Worm (Caenorhabditis elegans) whole organism, young adult: ENCODE results near the gene pqn-25.
A peak's percentile ranks its signal among the peaks of the same experiment; 100 is the strongest.

Experiments used
- C06A6.2 ChIP-seq: fragments of 200-800 bp; sonication (Bioruptor generic); conservative IDR thresholded peaks from 2 replicates; pipeline ENCODE4 v1.3.6; 2022; ENCODE audit warnings: missing genetic modification characterization, missing compliant biosample characterization
- F23B12.7 ChIP-seq: sonication (generic microtip); optimal IDR thresholded peaks from 2 replicates; lab custom pipeline; 2017; ENCODE audit warnings: missing genetic modification characterization, mild to moderate bottlenecking, missing compliant biosample characterization, antibody characterized with exemption, moderate library complexity; ENCODE audit not compliant: insufficient read depth
- F33H1.4 ChIP-seq: fragments of 200-800 bp; sonication (Bioruptor generic); IDR thresholded peaks from 2 replicates; pipeline ENCODE4 v1.3.6; 2022; ENCODE audit warnings: missing genetic modification reagents, missing genetic modification characterization, missing compliant biosample characterization
- F37B4.10 ChIP-seq: fragments of 200-800 bp; sonication (Bioruptor generic); IDR thresholded peaks from 2 replicates; pipeline ENCODE4 v1.3.6; 2022; ENCODE audit warnings: missing genetic modification characterization, missing compliant biosample characterization
- F49E8.2 ChIP-seq: sonication (generic microtip); optimal IDR thresholded peaks from 3 replicates; lab custom pipeline; 2017; ENCODE audit warnings: missing genetic modification characterization, mild to moderate bottlenecking, missing compliant biosample characterization, antibody characterized with exemption, moderate library complexity; ENCODE audit not compliant: insufficient read depth
- F57A8.1 ChIP-seq: fragments of 200-800 bp; sonication (Bioruptor generic); optimal IDR thresholded peaks from 2 replicates; lab custom pipeline; 2018; ENCODE audit warnings: mild to moderate bottlenecking, missing genetic modification characterization, moderate library complexity, missing compliant biosample characterization
- Y53G8AR.9 ChIP-seq: fragments of 200-800 bp; sonication (Bioruptor generic); conservative IDR thresholded peaks from 2 replicates; pipeline ENCODE4 v1.3.6; 2022; ENCODE audit warnings: missing genetic modification reagents, missing genetic modification characterization, missing compliant biosample characterization
- ZK185.1 ChIP-seq: sonication (generic microtip); optimal IDR thresholded peaks from 2 replicates; lab custom pipeline; 2016; ENCODE audit warnings: mild to moderate bottlenecking, missing genetic modification characterization, missing compliant biosample characterization; ENCODE audit not compliant: poor library complexity, severe bottlenecking
- aptf-2 ChIP-seq: fragments of 200-800 bp; sonication (Bioruptor generic); conservative IDR thresholded peaks from 2 replicates; pipeline ENCODE4 v1.3.6; 2022; ENCODE audit warnings: missing genetic modification reagents, missing genetic modification characterization, missing compliant biosample characterization
- cebp-2 ChIP-seq: fragments of 200-800 bp; sonication (Bioruptor generic); IDR thresholded peaks from 2 replicates; pipeline ENCODE4 v1.3.6; 2022; ENCODE audit warnings: missing genetic modification characterization, missing compliant biosample characterization
- ceh-100 ChIP-seq: fragments of 200-800 bp; sonication (Bioruptor generic); IDR thresholded peaks from 2 replicates; pipeline ENCODE4 v1.3.6; 2022; ENCODE audit warnings: missing genetic modification reagents, missing genetic modification characterization, missing compliant biosample characterization
- die-1 ChIP-seq: sonication (generic microtip); optimal IDR thresholded peaks from 2 replicates; lab custom pipeline; 2016; ENCODE audit warnings: missing genotype, mild to moderate bottlenecking, missing genetic modification characterization, missing compliant biosample characterization
- dpl-1 ChIP-seq: fragments of 150-350 bp; optimal IDR thresholded peaks from 2 replicates; lab custom pipeline; 2014; ENCODE audit warnings: missing biosample characterization, missing genetic modification reagents, missing genetic modification characterization
- efl-1 ChIP-seq: fragments of 150-350 bp; optimal IDR thresholded peaks from 2 replicates; lab custom pipeline; 2014; ENCODE audit warnings: missing biosample characterization, missing genetic modification reagents, missing genetic modification characterization
- egl-44 ChIP-seq: fragments of 200-800 bp; sonication (Bioruptor generic); IDR thresholded peaks from 2 replicates; pipeline ENCODE4 v1.3.6; 2022; ENCODE audit warnings: missing genetic modification reagents, missing genetic modification characterization, missing compliant biosample characterization
- egrh-3 ChIP-seq: fragments of 200-800 bp; sonication (Bioruptor generic); IDR thresholded peaks from 2 replicates; pipeline ENCODE4 v1.3.6; 2022; ENCODE audit warnings: missing genetic modification reagents, missing genetic modification characterization, missing compliant biosample characterization
- ekl-4 ChIP-seq: fragments of 200-800 bp; sonication (Bioruptor generic); IDR thresholded peaks from 2 replicates; pipeline ENCODE4 v1.3.6; 2022; ENCODE audit warnings: missing genetic modification reagents, missing genetic modification characterization, missing compliant biosample characterization
- hlh-12 ChIP-seq: sonication (generic microtip); optimal IDR thresholded peaks from 2 replicates; lab custom pipeline; 2016; ENCODE audit warnings: missing genetic modification characterization, missing compliant biosample characterization
- hrde-1 ChIP-seq: sonication (generic microtip); optimal IDR thresholded peaks from 2 replicates; lab custom pipeline; 2016; ENCODE audit warnings: missing genetic modification characterization, mild to moderate bottlenecking, missing compliant biosample characterization, moderate library complexity, missing genotype, missing genetic modification reagents, borderline replicate concordance
- lag-1 ChIP-seq: fragments of 200-800 bp; sonication (Bioruptor generic); IDR thresholded peaks from 2 replicates; pipeline ENCODE4 v1.3.6; 2022; ENCODE audit warnings: missing genetic modification reagents, missing genetic modification characterization, missing compliant biosample characterization
- let-526 ChIP-seq: fragments of 200-800 bp; sonication (Bioruptor generic); IDR thresholded peaks from 2 replicates; pipeline ENCODE4 v1.3.6; 2022; ENCODE audit warnings: missing genetic modification reagents, missing genetic modification characterization, missing compliant biosample characterization
- lin-35 ChIP-seq, 3 experiments: fragments of 150-350 bp in 2 of 3; sonication (generic microtip) in 1 of 3; optimal IDR thresholded peaks; 2 replicates each; lab custom pipeline; 2014 to 2018; ENCODE audit warnings: missing biosample characterization in 3 of 3, missing genetic modification characterization in 3 of 3, missing genetic modification reagents in 3 of 3
- lin-54 ChIP-seq: fragments of 200-800 bp; sonication (Bioruptor generic); optimal IDR thresholded peaks from 2 replicates; lab custom pipeline; 2018; ENCODE audit warnings: mild to moderate bottlenecking, missing genetic modification characterization, missing compliant biosample characterization
- lsl-1 ChIP-seq: fragments of 200-800 bp; sonication (Bioruptor generic); optimal IDR thresholded peaks from 2 replicates; lab custom pipeline; 2018; ENCODE audit warnings: mild to moderate bottlenecking, missing genetic modification characterization, moderate library complexity, missing compliant biosample characterization
- madf-6 ChIP-seq: fragments of 200-800 bp; sonication (Bioruptor generic); IDR thresholded peaks from 2 replicates; pipeline ENCODE4 v1.3.6; 2022; ENCODE audit warnings: missing genetic modification reagents, missing genetic modification characterization, missing compliant biosample characterization
- madf-8 ChIP-seq: fragments of 200-800 bp; sonication (Bioruptor generic); conservative IDR thresholded peaks from 2 replicates; pipeline ENCODE4 v1.3.6; 2022; ENCODE audit warnings: missing genetic modification reagents, missing genetic modification characterization, missing compliant biosample characterization
- mcd-1 ChIP-seq: fragments of 200-800 bp; sonication (Bioruptor generic); IDR thresholded peaks from 2 replicates; pipeline ENCODE4 v1.3.6; 2022; ENCODE audit warnings: missing genetic modification reagents, missing genetic modification characterization, missing compliant biosample characterization
- mxl-1 ChIP-seq: sonication (generic microtip); optimal IDR thresholded peaks from 2 replicates; lab custom pipeline; 2016; ENCODE audit warnings: missing genetic modification characterization, missing compliant biosample characterization
- nfya-1 ChIP-seq: sonication (generic microtip); optimal IDR thresholded peaks from 2 replicates; lab custom pipeline; 2017; ENCODE audit warnings: antibody characterized with exemption, missing compliant biosample characterization, missing genetic modification characterization, borderline replicate concordance; ENCODE audit not compliant: insufficient read depth
- nhr-120 ChIP-seq: fragments of 200-800 bp; sonication (Bioruptor generic); IDR thresholded peaks from 2 replicates; pipeline ENCODE4 v1.3.6; 2022; ENCODE audit warnings: missing genetic modification characterization, missing compliant biosample characterization
- sea-2 ChIP-seq: fragments of 200-800 bp; sonication (Bioruptor generic); IDR thresholded peaks from 2 replicates; pipeline ENCODE4 v1.3.6; 2022; ENCODE audit warnings: missing genetic modification characterization, missing compliant biosample characterization
- snpc-1.1 ChIP-seq: sonication (generic microtip); optimal IDR thresholded peaks from 2 replicates; lab custom pipeline; 2017; ENCODE audit warnings: missing genetic modification characterization, mild to moderate bottlenecking, missing compliant biosample characterization, antibody characterized with exemption, moderate library complexity, missing genotype, missing genetic modification reagents; ENCODE audit not compliant: insufficient read depth
- snpc-1.3 ChIP-seq: sonication (generic microtip); optimal IDR thresholded peaks from 2 replicates; lab custom pipeline; 2017; ENCODE audit warnings: missing genetic modification characterization, mild to moderate bottlenecking, missing compliant biosample characterization, antibody characterized with exemption, moderate library complexity, missing genotype, missing genetic modification reagents; ENCODE audit not compliant: insufficient read depth
- tbp1 ChIP-seq: fragments of 200-800 bp; sonication (Bioruptor generic); optimal IDR thresholded peaks from 2 replicates; lab custom pipeline; 2018; ENCODE audit warnings: mild to moderate bottlenecking, missing genetic modification characterization, missing compliant biosample characterization
- unc-130 ChIP-seq: sonication (generic microtip); optimal IDR thresholded peaks from 2 replicates; lab custom pipeline; 2016; ENCODE audit warnings: missing genetic modification reagents, missing genetic modification characterization, missing compliant biosample characterization
- xnd-1 ChIP-seq: sonication (generic microtip); optimal IDR thresholded peaks from 2 replicates; lab custom pipeline; 2016; ENCODE audit warnings: missing genotype, missing genetic modification reagents, missing genetic modification characterization, missing compliant biosample characterization
- zfh-2 ChIP-seq: fragments of 200-800 bp; sonication (Bioruptor generic); conservative IDR thresholded peaks from 2 replicates; pipeline ENCODE4 v1.3.6; 2022; ENCODE audit warnings: missing genetic modification reagents, missing genetic modification characterization, missing compliant biosample characterization
- zim-3 ChIP-seq: sonication (generic microtip); optimal IDR thresholded peaks from 2 replicates; lab custom pipeline; 2017; ENCODE audit warnings: mild to moderate bottlenecking, missing genetic modification characterization, moderate library complexity, missing compliant biosample characterization
- ztf-18 ChIP-seq: sonication (generic microtip); optimal IDR thresholded peaks from 2 replicates; lab custom pipeline; 2016; ENCODE audit warnings: missing genotype, mild to moderate bottlenecking, missing genetic modification characterization, missing compliant biosample characterization

Gene pqn-25

DNA sequence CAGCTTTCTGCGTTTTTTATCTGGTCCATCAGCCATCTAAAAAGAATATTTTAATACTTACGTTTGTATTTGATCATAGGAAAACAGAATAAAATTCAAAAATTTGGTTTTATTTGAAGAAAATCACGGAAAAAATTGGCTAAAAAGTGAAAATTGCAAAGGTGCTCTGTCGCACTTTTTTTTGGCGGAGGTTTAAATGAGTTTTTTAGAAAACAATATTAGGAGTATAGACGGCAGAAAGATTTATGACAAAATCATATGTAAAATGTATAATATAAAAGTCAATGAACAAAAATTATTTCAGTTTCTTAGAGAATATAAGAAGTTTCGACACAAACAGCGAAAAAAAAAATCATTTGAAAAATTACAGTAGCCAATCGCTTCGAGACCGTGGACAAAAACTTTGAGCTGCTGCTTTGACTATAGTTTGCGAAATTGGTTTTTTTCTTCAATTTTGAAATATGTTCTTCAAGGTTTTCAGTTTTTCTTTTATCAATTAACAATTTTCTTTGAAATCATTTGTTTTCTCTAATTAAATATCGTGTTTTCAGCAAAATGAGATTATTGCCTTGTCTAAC is 28.6 kb downstream of the pqn-25 start, which contains the start of the genes R02F2.7 and R02F2.4:
Gene R02F2.7 (minus strand): TSS at position 36 of the 578 bp plus-strand sequence.
Gene R02F2.4 (plus strand): TSS at position 552 of the 578 bp plus-strand sequence.
- TF ChIP-seq mcd-1 (GFP tag; lab: Robert Waterston, UW) (peak; percentile 53; the same call in 1 of the 2 replicates), madf-8 (GFP tag; lab: Robert Waterston, UW) (0 out of 2 replicates have a peak, but pooled peaks have one; percentile 25), nfya-1 (tag; lab: Kevin White, UChicago) (no peak), mxl-1 (tag; lab: Kevin White, UChicago) (no peak), madf-6 (GFP tag; lab: Robert Waterston, UW) (peak; percentile 78), F33H1.4 (peak; percentile 82), lsl-1 (peak; percentile 92), efl-1 (GFP tag; lab: Kevin White, UChicago) (peak; percentile 54), xnd-1 (peak; percentile 74), lin-54 (GFP tag; lab: Kevin White, UChicago) (peak; percentile 74), F49E8.2 (tag; lab: Kevin White, UChicago) (peak; percentile 21), dpl-1 (no peak)

DNA sequence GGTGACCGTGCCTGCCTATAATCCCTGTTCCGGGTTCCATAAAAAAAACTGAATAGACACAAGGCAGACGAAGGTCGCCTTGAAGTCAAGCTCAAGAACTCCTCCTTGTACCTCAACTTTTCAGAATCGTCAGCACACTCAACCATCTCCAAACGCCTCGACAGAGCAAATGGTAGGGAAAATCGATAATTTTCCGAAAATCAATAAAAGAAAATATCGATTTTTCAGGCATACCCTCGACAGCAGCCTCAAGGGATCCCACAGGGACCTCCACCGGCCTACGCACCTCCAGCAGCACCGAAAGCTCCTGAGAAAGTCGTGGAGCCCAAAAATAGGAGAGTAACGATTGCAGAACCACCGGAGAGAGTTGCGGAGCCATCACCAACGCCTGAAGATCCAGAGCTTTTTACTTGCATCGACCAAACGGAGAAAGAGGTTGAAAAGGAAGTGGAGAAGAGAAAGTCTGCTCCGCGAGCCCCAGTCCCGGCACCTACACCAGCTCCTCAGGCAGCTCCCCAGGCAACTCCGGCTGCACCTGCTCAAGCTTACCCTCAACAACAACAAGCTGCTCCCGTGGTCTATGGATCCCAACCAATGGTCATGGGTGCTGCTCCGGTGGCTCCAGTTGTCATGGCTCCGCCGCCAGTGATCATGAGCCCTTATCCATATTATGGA is 32.8 kb downstream of the pqn-25 start:
- TF ChIP-seq zim-3 (tag; lab: Kevin White, UChicago) (no peak), nhr-120 (0 out of 2 replicates have a peak, but pooled peaks have one; percentile 55), egrh-3 (GFP tag; lab: Robert Waterston, UW) (peak; percentile 71; the same call in 1 of the 2 replicates), zfh-2 (GFP tag; lab: Robert Waterston, UW) (peak; percentile 86), ceh-100 (GFP tag; lab: Robert Waterston, UW) (no peak), mcd-1 (GFP tag; lab: Robert Waterston, UW) (0 out of 2 replicates have a peak, but pooled peaks have one; percentile 13), lin-35 (GFP tag; optimal IDR thresholded peaks at IDR 0.05; lab: Kevin White, UChicago) (no peak), Y53G8AR.9 (0 out of 2 replicates have a peak, but pooled peaks have one; percentile 26), hrde-1 (peak; percentile 18)
- TF ChIP-seq, all 124 proteins: peak for 6

DNA sequence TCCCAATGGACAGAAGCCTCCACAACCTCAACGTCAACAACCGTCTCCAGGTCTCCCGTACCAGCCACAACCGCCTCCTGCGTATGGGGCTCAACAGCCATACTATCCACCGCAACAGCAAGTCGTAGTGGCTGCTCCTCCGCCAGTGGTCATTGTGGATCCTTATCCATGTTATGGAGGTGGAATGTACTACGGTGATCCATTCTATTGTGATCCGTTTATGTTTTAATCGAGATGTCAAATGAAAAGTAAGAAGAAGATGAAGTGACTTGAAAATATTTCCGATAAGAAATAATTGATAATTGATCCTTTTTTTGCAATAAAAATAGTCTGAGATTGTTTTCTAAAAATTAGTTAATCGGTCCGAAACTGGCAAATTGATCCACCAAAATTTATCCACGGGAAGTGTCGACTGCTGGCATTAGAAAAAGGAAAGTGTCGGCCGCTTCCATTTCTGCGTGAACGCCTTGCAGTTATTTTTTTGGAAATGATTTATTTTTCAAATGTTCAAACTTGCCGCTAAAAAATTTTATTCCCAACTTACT is 33.5 kb downstream of the pqn-25 start, which contains the start of the genes R02F2.6 and R02F2.5:
Gene R02F2.6 (minus strand): TSS at position 101 of the 545 bp plus-strand sequence.
Gene R02F2.5 (plus strand): TSS at position 495 of the 545 bp plus-strand sequence.
- 0 out of 2 replicates have a peak, but pooled peaks have one; percentile 2 for TF ChIP-seq zfh-2 (GFP tag; lab: Robert Waterston, UW)
- no peak for TF ChIP-seq hlh-12
- TF ChIP-seq snpc-1.1, result peak; percentile 15
- TF ChIP-seq C06A6.2 (GFP tag; lab: Robert Waterston, UW), result no peak
- TF ChIP-seq ZK185.1 (tag; lab: Kevin White, UChicago), result no peak

DNA sequence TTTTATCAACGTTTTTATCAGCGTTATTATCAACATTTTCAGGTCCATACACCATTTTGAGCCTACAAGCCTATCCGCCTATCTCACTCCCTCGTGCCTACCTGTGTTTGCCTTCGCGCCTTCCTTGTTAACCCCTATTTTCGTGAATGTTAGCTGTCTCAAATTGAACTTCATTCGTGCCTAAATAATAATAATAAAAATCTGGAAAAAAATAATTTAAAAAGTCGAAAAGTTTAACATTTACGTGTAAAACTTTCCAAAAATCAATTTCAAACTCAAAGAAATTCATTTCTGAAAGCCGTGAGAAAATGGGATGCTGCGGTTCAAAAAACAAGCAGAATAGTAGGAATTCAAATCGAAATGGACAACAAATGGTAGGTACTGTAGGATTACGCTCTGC is 34.4 kb downstream of the pqn-25 start, which contains the start of gene R02F2.10:
Gene R02F2.10 (plus strand): TSS at position 301 of the 400 bp plus-strand sequence.
- no peak for TF ChIP-seq F23B12.7 (tag; lab: Kevin White, UChicago)
- TF ChIP-seq let-526 (GFP tag; lab: Robert Waterston, UW), result no peak
- no peak for TF ChIP-seq snpc-1.3 (tag; lab: Kevin White, UChicago)
- TF ChIP-seq ekl-4 (GFP tag; lab: Robert Waterston, UW), result no peak
- no peak for TF ChIP-seq tbp1 (GFP tag; lab: Kevin White, UChicago)
- TF ChIP-seq mxl-1 (tag; lab: Kevin White, UChicago), result no peak
- no peak for TF ChIP-seq F37B4.10 (GFP tag; lab: Robert Waterston, UW)
- no peak for TF ChIP-seq lag-1 (GFP tag; lab: Robert Waterston, UW)
- TF ChIP-seq Y53G8AR.9, result no peak
- TF ChIP-seq egl-44 (GFP tag; lab: Robert Waterston, UW), result no peak
- TF ChIP-seq cebp-2 (GFP tag; lab: Robert Waterston, UW), result no peak
- TF ChIP-seq F49E8.2 (tag; lab: Kevin White, UChicago), result no peak
- TF ChIP-seq aptf-2 (GFP tag; lab: Robert Waterston, UW), result no peak
- no peak for TF ChIP-seq F57A8.1
- TF ChIP-seq unc-130 (GFP tag; lab: Kevin White, UChicago), result no peak
- no peak for TF ChIP-seq lsl-1
- TF ChIP-seq die-1 (tag; lab: Kevin White, UChicago), result no peak
- TF ChIP-seq ztf-18 (tag; lab: Kevin White, UChicago), result no peak
- no peak for TF ChIP-seq sea-2 (GFP tag; lab: Robert Waterston, UW)
